Worm (Caenorhabditis elegans) whole organism, mixed stage, embryonic: ENCODE data around the gene ZK353.9.

ENCODE experiments used
- blmp-1 ChIP-seq: fragments of 150-350 bp; optimal IDR thresholded peaks from 2 replicates; lab custom pipeline; 2014; ENCODE audit warnings: missing biosample characterization, missing genetic modification characterization
- hlh-1 ChIP-seq: fragments of 150-350 bp; optimal IDR thresholded peaks from 2 replicates; lab custom pipeline; 2014; ENCODE audit warnings: missing biosample characterization, missing genetic modification reagents, missing genetic modification characterization
- lsy-2 ChIP-seq: fragments of 150-350 bp; optimal IDR thresholded peaks from 2 replicates; lab custom pipeline; 2014; ENCODE audit warnings: missing biosample characterization, missing genetic modification characterization
- mep-1 ChIP-seq: fragments of 150-350 bp; optimal IDR thresholded peaks from 2 replicates; lab custom pipeline; 2017; ENCODE audit warnings: missing biosample characterization, missing genetic modification reagents, missing genetic modification characterization, inconsistent platforms
- nhr-237 ChIP-seq: fragments of 150-350 bp; optimal IDR thresholded peaks from 2 replicates; lab custom pipeline; 2014; ENCODE audit warnings: missing biosample characterization, missing genetic modification characterization
- nhr-28 ChIP-seq: fragments of 150-350 bp; optimal IDR thresholded peaks from 2 replicates; lab custom pipeline; 2014; ENCODE audit warnings: missing biosample characterization, missing genetic modification characterization
- nhr-76 ChIP-seq: sonication (generic microtip); optimal IDR thresholded peaks from 2 replicates; lab custom pipeline; 2017; ENCODE audit warnings: missing biosample characterization, missing genetic modification characterization
- pha-4 ChIP-seq: fragments of 150-350 bp; optimal IDR thresholded peaks from 2 replicates; lab custom pipeline; 2018; ENCODE audit warnings: missing biosample characterization, missing genetic modification reagents, missing genetic modification characterization
- sptf-1 ChIP-seq: sonication (generic microtip); optimal IDR thresholded peaks from 2 replicates; lab custom pipeline; 2017; ENCODE audit warnings: mild to moderate bottlenecking, missing genetic modification characterization, moderate library complexity, missing compliant biosample characterization
- unc-120 ChIP-seq: sonication (generic microtip); optimal IDR thresholded peaks from 2 replicates; lab custom pipeline; 2017; ENCODE audit warnings: missing genetic modification characterization, missing compliant biosample characterization; ENCODE audit not compliant: poor library complexity, severe bottlenecking
- unc-39 ChIP-seq: fragments of 150-350 bp; optimal IDR thresholded peaks from 2 replicates; lab custom pipeline; 2014; ENCODE audit warnings: missing biosample characterization, missing genetic modification characterization
- unc-62 ChIP-seq: fragments of 150-350 bp; optimal IDR thresholded peaks from 2 replicates; lab custom pipeline; 2014; ENCODE audit warnings: missing biosample characterization, missing genetic modification reagents, missing genetic modification characterization
- zip-8 ChIP-seq: fragments of 150-350 bp; optimal IDR thresholded peaks from 2 replicates; lab custom pipeline; 2014; ENCODE audit warnings: missing biosample characterization, missing genetic modification characterization

DNA sequence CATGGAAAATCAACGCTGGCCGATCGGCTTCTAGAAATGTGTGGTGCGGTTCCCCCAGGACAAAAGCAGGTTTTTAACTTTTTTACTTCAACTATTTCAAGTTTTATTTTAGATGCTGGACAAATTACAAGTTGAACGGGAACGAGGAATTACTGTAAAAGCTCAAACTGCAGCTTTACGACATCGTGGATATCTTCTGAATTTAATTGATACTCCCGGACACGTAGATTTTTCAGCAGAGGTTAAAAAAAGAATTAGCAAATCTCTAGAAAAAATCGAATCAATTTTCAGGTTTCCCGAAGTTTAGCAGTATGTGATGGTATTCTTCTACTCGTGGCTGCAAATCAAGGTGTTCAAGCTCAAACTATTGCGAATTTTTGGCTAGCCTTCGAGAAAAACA, 20.2 kb downstream of the ZK353.9 start:
- TF ChIP-seq sptf-1 (tag; lab: Kevin White, UChicago) (no peak), nhr-76 (no peak), nhr-28 (tag; lab: Kevin White, UChicago) (no peak), blmp-1 (tag; lab: Kevin White, UChicago) (no peak), unc-120 (no peak), pha-4 (no peak), unc-39 (tag; lab: Kevin White, UChicago) (no peak), zip-8 (tag; lab: Kevin White, UChicago) (no peak), unc-62 (GFP tag; lab: Kevin White, UChicago) (no peak), mep-1 (tag; lab: Kevin White, UChicago) (no peak), lsy-2 (tag; lab: Kevin White, UChicago) (no peak), nhr-237 (no peak), hlh-1 (no peak)
